Fruit fly (Drosophila melanogaster): Measurements from ENCODE around the gene Prosbeta7.

Prosbeta7 gene

DNA sequence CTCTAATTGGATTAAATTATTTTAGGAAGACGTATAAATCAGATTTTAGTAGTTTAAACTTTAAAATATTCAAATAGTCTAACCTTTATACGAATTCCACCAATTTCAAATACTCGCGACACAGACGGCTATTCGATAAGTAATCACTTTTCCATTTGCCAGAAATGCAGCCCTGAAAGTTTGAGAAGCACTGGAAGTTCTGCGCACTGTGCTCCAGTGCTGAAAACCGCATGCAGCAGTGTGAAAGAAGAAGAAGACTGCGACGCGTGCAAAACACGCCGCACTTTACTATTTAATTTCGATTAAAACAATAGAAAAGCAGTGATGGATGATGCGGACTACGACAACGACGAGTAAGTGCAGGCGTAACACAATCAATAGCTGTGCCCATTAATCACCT, 13.4 kb upstream of the Prosbeta7 start, which contains the start of gene Polr2F (continued):
- TF ChIP-seq Blimp-1 (GFP tag; optimal IDR thresholded peaks at IDR 0.05) (peak; percentile 51), Mrtf (GFP tag; IDR thresholded peaks at IDR 0.05) (peak; percentile 54; the same call in 2 of the 3 replicates), BtbVII (GFP tag; optimal IDR thresholded peaks at IDR 0.05) (peak; percentile 48), zen (tag; optimal IDR thresholded peaks at IDR 0.05) (peak; percentile 80), tna (GFP tag; IDR thresholded peaks at IDR 0.05; ENCODE audit: partially characterized antibody) (peak; percentile 27; the same call in 1 of the 2 replicates), her (GFP tag; optimal IDR thresholded peaks at IDR 0.05) (peak; percentile 92), yki (optimal IDR thresholded peaks at IDR 0.05) (no peak), CG11085 (GFP tag; IDR thresholded peaks at IDR 0.05) (peak; percentile 75), br (optimal IDR thresholded peaks at IDR 0.05) (no peak), bigmax (GFP tag; optimal IDR thresholded peaks at IDR 0.05) (peak; percentile 68), CG6854 (GFP tag; optimal IDR thresholded peaks at IDR 0.05) (peak; percentile 68), sisA (GFP tag; IDR thresholded peaks at IDR 0.05) (peak; percentile 87), maf-S (GFP tag; optimal IDR thresholded peaks at IDR 0.05) (peak; percentile 91), vvl (GFP tag; IDR thresholded peaks at IDR 0.05) (peak; percentile 87), sima (GFP tag; optimal IDR thresholded peaks at IDR 0.05) (peak; percentile 63), Dip2 (GFP tag; IDR thresholded peaks at IDR 0.05) (no peak), CG32767 (GFP tag; IDR thresholded peaks at IDR 0.05) (no peak), CG1602 (GFP tag; optimal IDR thresholded peaks at IDR 0.05) (peak; percentile 80), zf30C (GFP tag; optimal IDR thresholded peaks at IDR 0.05) (no peak), gro (GFP tag; optimal IDR thresholded peaks at IDR 0.05) (peak; percentile 96), CG8281 (tag; optimal IDR thresholded peaks at IDR 0.05) (no peak), Side (GFP tag; optimal IDR thresholded peaks at IDR 0.05) (peak; percentile 89), CG6683 (GFP tag; optimal IDR thresholded peaks at IDR 0.05) (peak; percentile 29), amos (GFP tag; IDR thresholded peaks at IDR 0.05; ENCODE audit: partially characterized antibody) (peak; percentile 65; the same call in 1 of the 2 replicates), Rx (GFP tag; IDR thresholded peaks at IDR 0.05) (peak; percentile 45; the same call in 1 of the 2 replicates), CG10366 (GFP tag; IDR thresholded peaks at IDR 0.05) (peak; percentile 64), pho (GFP tag; optimal IDR thresholded peaks at IDR 0.05) (peak; percentile 91), HLH3B (GFP tag; IDR thresholded peaks at IDR 0.05) (peak; percentile 68), CG7271 (tag; optimal IDR thresholded peaks at IDR 0.05) (no peak), z (GFP tag; IDR thresholded peaks at IDR 0.05) (no peak), lbe (GFP tag; optimal IDR thresholded peaks at IDR 0.05) (peak; percentile 65), fu2 (GFP tag; optimal IDR thresholded peaks at IDR 0.05) (peak; percentile 95), CG11504 (tag; optimal IDR thresholded peaks at IDR 0.05) (no peak), CG9215 (GFP tag; IDR thresholded peaks at IDR 0.05) (peak; percentile 75), gcm (GFP tag; optimal IDR thresholded peaks at IDR 0.05) (peak; percentile 17), Pdp1 (GFP tag; optimal IDR thresholded peaks at IDR 0.05) (peak; percentile 76 to 89), lilli (GFP tag; optimal IDR thresholded peaks at IDR 0.05) (peak; percentile 95), gsb (GFP tag; IDR thresholded peaks at IDR 0.05) (peak; percentile 22; the same call in 1 of the 2 replicates), CG10543 (GFP tag; optimal IDR thresholded peaks at IDR 0.05) (peak; percentile 82), Lim3 (GFP tag; IDR thresholded peaks at IDR 0.05) (no peak), Dp (GFP tag; optimal IDR thresholded peaks at IDR 0.05) (peak; percentile 95), ap (GFP tag; IDR thresholded peaks at IDR 0.05) (peak; percentile 43; the same call in 1 of the 2 replicates), Asciz (GFP tag; optimal IDR thresholded peaks at IDR 0.05) (peak; percentile 52), CG3847 (GFP tag; IDR thresholded peaks at IDR 0.05) (peak; percentile 94), CG3065 (GFP tag; optimal IDR thresholded peaks at IDR 0.05) (peak; percentile 76), wek (GFP tag; optimal IDR thresholded peaks at IDR 0.05) (peak; percentile 32), CG7786 (GFP tag; optimal IDR thresholded peaks at IDR 0.05) (peak; percentile 93), CG6272 (GFP tag; IDR thresholded peaks at IDR 0.05) (peak; percentile 69), tll (GFP tag; optimal IDR thresholded peaks at IDR 0.05) (no peak), NK7.1 (GFP tag; optimal IDR thresholded peaks at IDR 0.05) (peak; percentile 77), lab (GFP tag; optimal IDR thresholded peaks at IDR 0.05) (peak; percentile 87)
